Worm (Caenorhabditis elegans): ENCODE results near the gene hmg-5.

hmg-5 gene

ce11 chrIV:7646119-7646518 lies at the start of gene hmg-5:
Gene hmg-5, minus strand, starts transcription at chrIV:7646219.
- TF ChIP-seq ceh-13 (GFP tag; optimal IDR thresholded peaks at IDR 0.05) (no peak), F13C5.2 (tag; optimal IDR thresholded peaks at IDR 0.05) (no peak), ceh-36 (tag; optimal IDR thresholded peaks at IDR 0.05) (no peak), ets-7 (tag; optimal IDR thresholded peaks at IDR 0.05) (no peak), hmg-4 (GFP tag; optimal IDR thresholded peaks at IDR 0.05) (no peak), B0310.2 (tag; optimal IDR thresholded peaks at IDR 0.05) (no peak), ama-1 (optimal IDR thresholded peaks at IDR 0.05) (no peak), scrt-1 (GFP tag; IDR thresholded peaks at IDR 0.05) (no peak), tbx-37 (GFP tag; conservative IDR thresholded peaks at IDR 0.05) (no peak), hmbx-1 (tag; optimal IDR thresholded peaks at IDR 0.05) (no peak), aly-1 (tag; optimal IDR thresholded peaks at IDR 0.05) (no peak), sea-1 (GFP tag; conservative IDR thresholded peaks at IDR 0.05) (no peak), tra-4 (tag; optimal IDR thresholded peaks at IDR 0.05) (no peak), flt-1 (GFP tag; IDR thresholded peaks at IDR 0.05) (no peak), tbx-11 (GFP tag; IDR thresholded peaks at IDR 0.05) (no peak)

- TF ChIP-seq tbx-37 (GFP tag; conservative IDR thresholded peaks at IDR 0.05) (no peak), aly-1 (tag; optimal IDR thresholded peaks at IDR 0.05) (no peak), ceh-13 (GFP tag; optimal IDR thresholded peaks at IDR 0.05) (no peak), B0310.2 (tag; optimal IDR thresholded peaks at IDR 0.05) (no peak), ceh-36 (tag; optimal IDR thresholded peaks at IDR 0.05) (no peak), hnd-1 (tag; optimal IDR thresholded peaks at IDR 0.05) (no peak), flt-1 (GFP tag; IDR thresholded peaks at IDR 0.05) (no peak), tra-4 (tag; optimal IDR thresholded peaks at IDR 0.05) (no peak), tbx-11 (GFP tag; IDR thresholded peaks at IDR 0.05) (no peak), ama-1 (optimal IDR thresholded peaks at IDR 0.05) (no peak), hmg-4 (GFP tag; optimal IDR thresholded peaks at IDR 0.05) (no peak), pes-1 (GFP tag; IDR thresholded peaks at IDR 0.05) (no peak), hmbx-1 (tag; optimal IDR thresholded peaks at IDR 0.05) (no peak), F13C5.2 (tag; optimal IDR thresholded peaks at IDR 0.05) (no peak)
These were observed 46.4 kb upstream of the hmg-5 start for ce11 chrIV:7692451-7692850.

DNA sequence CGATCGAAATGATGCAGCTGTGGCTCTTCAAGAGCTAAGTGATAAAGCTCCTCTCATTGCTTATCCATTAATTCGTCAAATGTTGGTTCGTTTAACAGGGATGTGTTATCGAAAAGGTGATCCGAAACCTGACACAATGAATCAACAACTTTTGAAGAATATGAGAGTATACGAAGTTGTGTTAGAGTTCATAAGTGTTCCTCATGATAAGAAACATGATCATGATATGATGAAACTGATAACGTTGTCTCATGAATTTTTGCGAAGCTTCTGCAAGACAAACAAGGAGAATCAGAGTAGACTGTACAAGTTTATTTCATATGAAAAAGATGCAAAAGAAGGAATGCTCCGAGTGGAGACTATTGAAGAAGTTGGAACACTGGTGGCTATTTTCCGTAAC lies 43.3 kb upstream of the hmg-5 start:
- TF ChIP-seq hmg-4 (GFP tag; optimal IDR thresholded peaks at IDR 0.05) (no peak), ceh-13 (GFP tag; optimal IDR thresholded peaks at IDR 0.05) (no peak), hmbx-1 (tag; optimal IDR thresholded peaks at IDR 0.05) (no peak), pes-1 (GFP tag; IDR thresholded peaks at IDR 0.05) (no peak)

DNA sequence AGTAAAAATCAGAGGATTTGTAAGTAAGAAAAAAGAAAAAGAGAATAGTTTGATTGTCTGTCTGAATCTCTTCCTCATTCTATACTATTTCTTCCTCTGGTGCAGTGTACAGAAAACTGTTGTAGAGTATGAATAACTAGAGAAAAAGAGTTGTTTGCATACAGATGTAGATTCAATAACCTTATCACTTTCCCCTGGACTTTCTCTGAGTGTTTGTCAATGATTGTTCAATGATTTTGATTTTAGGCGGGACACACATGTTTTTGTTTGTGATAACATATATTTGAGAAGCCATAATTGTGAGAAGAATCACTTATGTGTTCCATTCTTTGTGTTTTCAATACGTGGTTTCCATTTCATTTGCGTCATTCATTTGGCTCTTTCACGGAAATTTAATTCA lies 33.1 kb upstream of the hmg-5 start:
- TF ChIP-seq pes-1 (GFP tag; IDR thresholded peaks at IDR 0.05) (no peak), tbx-37 (GFP tag; conservative IDR thresholded peaks at IDR 0.05) (no peak), ets-7 (tag; optimal IDR thresholded peaks at IDR 0.05) (no peak), ceh-13 (GFP tag; optimal IDR thresholded peaks at IDR 0.05) (no peak), hmg-4 (GFP tag; optimal IDR thresholded peaks at IDR 0.05) (no peak), B0310.2 (tag; optimal IDR thresholded peaks at IDR 0.05) (no peak), tbx-11 (GFP tag; IDR thresholded peaks at IDR 0.05) (no peak), hmbx-1 (tag; optimal IDR thresholded peaks at IDR 0.05) (no peak), ceh-36 (tag; optimal IDR thresholded peaks at IDR 0.05) (no peak), tra-4 (tag; optimal IDR thresholded peaks at IDR 0.05) (no peak), F13C5.2 (tag; optimal IDR thresholded peaks at IDR 0.05) (no peak), flt-1 (GFP tag; IDR thresholded peaks at IDR 0.05) (no peak), aly-1 (tag; optimal IDR thresholded peaks at IDR 0.05) (no peak)

DNA sequence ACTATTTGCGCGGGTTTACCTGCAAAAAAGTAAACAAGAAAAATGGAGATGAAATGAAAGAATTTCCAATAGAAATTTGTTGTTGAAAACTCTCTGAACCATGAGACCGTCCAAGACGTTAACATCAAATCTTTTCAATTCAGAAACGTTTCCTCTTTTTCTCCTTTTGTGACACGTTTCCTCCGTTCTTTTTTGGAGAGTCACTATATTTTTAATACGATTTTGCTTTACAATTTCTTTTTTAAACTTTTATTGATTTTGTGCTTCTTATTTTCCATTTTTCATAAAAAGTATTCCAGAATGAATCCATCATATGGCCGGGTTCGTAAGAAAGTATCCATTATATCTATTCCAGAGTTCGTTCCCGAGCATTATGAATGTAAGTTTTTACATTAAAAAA lies 28.9 kb upstream of the hmg-5 start, which contains the start of gene itr-1:
TSS of gene itr-1 (plus strand) at position 301 of the 400 bp plus-strand sequence.
- TF ChIP-seq ceh-36 (tag; optimal IDR thresholded peaks at IDR 0.05) (no peak), sea-1 (GFP tag; conservative IDR thresholded peaks at IDR 0.05) (no peak)

- TF ChIP-seq flt-1 (GFP tag; IDR thresholded peaks at IDR 0.05) (no peak), aly-1 (tag; optimal IDR thresholded peaks at IDR 0.05) (no peak), tbx-11 (GFP tag; IDR thresholded peaks at IDR 0.05) (no peak), ets-7 (tag; optimal IDR thresholded peaks at IDR 0.05) (no peak), sea-1 (GFP tag; conservative IDR thresholded peaks at IDR 0.05) (no peak), B0310.2 (tag; optimal IDR thresholded peaks at IDR 0.05) (no peak), F13C5.2 (tag; optimal IDR thresholded peaks at IDR 0.05) (no peak), tbx-37 (GFP tag; conservative IDR thresholded peaks at IDR 0.05) (no peak), hmbx-1 (tag; optimal IDR thresholded peaks at IDR 0.05) (no peak), tra-4 (tag; optimal IDR thresholded peaks at IDR 0.05) (no peak), hnd-1 (tag; optimal IDR thresholded peaks at IDR 0.05) (no peak), scrt-1 (GFP tag; IDR thresholded peaks at IDR 0.05) (no peak)
These were observed 26.9 kb upstream of the hmg-5 start, which contains the start of gene C08G9.2 for ce11 chrIV:7672872-7673271. Gene C08G9.2, minus strand, starts transcription at chrIV:7672972.

DNA sequence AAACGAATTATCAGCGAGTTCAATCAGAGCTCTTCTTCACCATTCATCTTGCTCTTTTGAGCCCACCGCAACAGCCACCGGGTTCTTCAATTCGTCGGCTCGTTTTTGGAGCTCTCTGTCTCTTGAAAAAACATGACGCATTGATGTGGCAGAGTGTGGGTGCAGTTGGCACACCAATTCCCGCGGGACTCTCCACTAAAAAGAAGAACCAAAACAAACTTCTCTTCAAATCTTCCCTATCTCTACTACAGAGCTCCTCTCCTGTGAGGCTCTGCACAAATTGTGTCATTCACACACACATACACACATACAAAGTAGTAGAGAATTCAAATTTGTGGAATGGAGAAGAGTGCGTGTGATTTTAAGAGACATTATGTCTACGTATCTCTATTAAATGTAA lies 17.0 kb upstream of the hmg-5 start:
- no peak for TF ChIP-seq F13C5.2 (tag; optimal IDR thresholded peaks at IDR 0.05)
- TF ChIP-seq B0310.2 (tag; optimal IDR thresholded peaks at IDR 0.05) = no peak
- no peak for TF ChIP-seq sea-1 (GFP tag; conservative IDR thresholded peaks at IDR 0.05)
- TF ChIP-seq hmg-4 (GFP tag; optimal IDR thresholded peaks at IDR 0.05) = no peak

DNA sequence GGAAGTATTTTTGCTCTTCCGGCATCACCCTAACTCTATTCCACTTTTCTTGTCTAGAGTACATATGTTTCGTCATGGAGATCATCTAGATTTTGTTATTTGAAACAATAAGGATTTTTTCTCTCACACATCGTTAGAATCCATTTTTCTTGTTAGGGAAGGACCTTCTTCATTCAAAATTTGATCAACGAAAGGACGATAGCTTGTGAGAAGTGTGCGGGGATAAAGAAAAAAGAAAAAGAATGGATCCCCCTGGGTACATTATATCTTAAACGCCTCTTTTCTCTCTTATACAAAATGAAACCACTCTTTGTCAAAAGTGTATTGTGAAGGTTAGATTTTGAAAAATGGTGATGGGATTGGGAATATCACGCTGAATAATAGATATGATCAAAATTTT lies 15.6 kb upstream of the hmg-5 start:
- TF ChIP-seq ceh-36 (tag; optimal IDR thresholded peaks at IDR 0.05) (no peak), tbx-37 (GFP tag; conservative IDR thresholded peaks at IDR 0.05) (no peak), hmg-4 (GFP tag; optimal IDR thresholded peaks at IDR 0.05) (no peak), aly-1 (tag; optimal IDR thresholded peaks at IDR 0.05) (no peak), tbx-11 (GFP tag; IDR thresholded peaks at IDR 0.05) (no peak), scrt-1 (GFP tag; IDR thresholded peaks at IDR 0.05) (no peak), hnd-1 (tag; optimal IDR thresholded peaks at IDR 0.05) (no peak), pes-1 (GFP tag; IDR thresholded peaks at IDR 0.05) (no peak), sea-1 (GFP tag; conservative IDR thresholded peaks at IDR 0.05) (no peak), tra-4 (tag; optimal IDR thresholded peaks at IDR 0.05) (no peak), flt-1 (GFP tag; IDR thresholded peaks at IDR 0.05) (no peak), B0310.2 (tag; optimal IDR thresholded peaks at IDR 0.05) (no peak), ets-7 (tag; optimal IDR thresholded peaks at IDR 0.05) (no peak), hmbx-1 (tag; optimal IDR thresholded peaks at IDR 0.05) (no peak), ceh-13 (GFP tag; optimal IDR thresholded peaks at IDR 0.05) (no peak), F13C5.2 (tag; optimal IDR thresholded peaks at IDR 0.05) (no peak), ama-1 (optimal IDR thresholded peaks at IDR 0.05) (no peak)

Data from whole organism, early embryonic.